Worm (Caenorhabditis elegans) whole organism, late embryonic: ENCODE data around the gene Y45G5AM.3.

Source experiments
- ama-1 ChIP-seq: fragments of 150-350 bp; optimal IDR thresholded peaks from 2 replicates; lab custom pipeline; 2014
- fkh-10 ChIP-seq: fragments of 150-350 bp; optimal IDR thresholded peaks from 2 replicates; lab custom pipeline; 2014; ENCODE audit warnings: missing biosample characterization, missing genetic modification reagents, missing genetic modification characterization
- hlh-13 ChIP-seq: fragments of 200-800 bp; sonication (Bioruptor generic); optimal IDR thresholded peaks from 2 replicates; lab custom pipeline; 2018; ENCODE audit warnings: mild to moderate bottlenecking, missing genetic modification characterization, missing compliant biosample characterization
- lin-11 ChIP-seq: fragments of 200-800 bp; sonication (Bioruptor generic); optimal IDR thresholded peaks from 2 replicates; lab custom pipeline; 2018; ENCODE audit warnings: mild to moderate bottlenecking, missing genetic modification characterization, missing compliant biosample characterization
- mec-3 ChIP-seq: sonication (generic microtip); optimal IDR thresholded peaks from 2 replicates; lab custom pipeline; 2016; ENCODE audit warnings: borderline replicate concordance, missing genetic modification characterization, missing compliant biosample characterization
- nhr-11 ChIP-seq: fragments of 150-350 bp; optimal IDR thresholded peaks from 2 replicates; lab custom pipeline; 2014; ENCODE audit warnings: missing biosample characterization, missing genetic modification characterization
- pag-3 ChIP-seq: sonication (generic microtip); optimal IDR thresholded peaks from 2 replicates; lab custom pipeline; 2016; ENCODE audit warnings: missing compliant biosample characterization, missing genetic modification characterization, borderline replicate concordance
- pha-4 ChIP-seq: fragments of 150-350 bp; optimal IDR thresholded peaks from 2 replicates; lab custom pipeline; 2018; ENCODE audit warnings: missing biosample characterization, missing genetic modification reagents, missing genetic modification characterization
- pqm-1 ChIP-seq: sonication (generic microtip); optimal IDR thresholded peaks from 2 replicates; lab custom pipeline; 2016; ENCODE audit warnings: missing genetic modification characterization, missing compliant biosample characterization
- unc-42 ChIP-seq: sonication (generic microtip); optimal IDR thresholded peaks from 2 replicates; lab custom pipeline; 2016; ENCODE audit warnings: missing genotype, missing genetic modification characterization, missing compliant biosample characterization
- ztf-16 ChIP-seq: sonication (generic microtip); optimal IDR thresholded peaks from 2 replicates; lab custom pipeline; 2017; ENCODE audit warnings: missing genetic modification characterization, missing compliant biosample characterization

- TF ChIP-seq pha-4 (tag; lab: Kevin White, UChicago) (no peak), hlh-13 (GFP tag; lab: Kevin White, UChicago) (no peak), lin-11 (no peak), nhr-11 (tag; lab: Kevin White, UChicago) (no peak), ztf-16 (tag; lab: Kevin White, UChicago) (no peak), mec-3 (tag; lab: Kevin White, UChicago) (no peak), pag-3 (tag; lab: Kevin White, UChicago) (no peak), fkh-10 (GFP tag; lab: Kevin White, UChicago) (no peak), ama-1 (lab: Kevin White, UChicago) (no peak), pqm-1 (tag; lab: Kevin White, UChicago) (no peak), unc-42 (no peak)
Observed at ce11 chrV:4138688-4139087, 25.7 kb upstream of the Y45G5AM.3 start, which contains the start of gene lgc-29.
